Fruit fly (Drosophila melanogaster): Measurements from ENCODE around the gene Nup93-2.

Nup93-2 gene

dm6 chr3R:14878145-14878544, 20.0 kb downstream of the Nup93-2 start:
- TF ChIP-seq CG17801 (GFP tag; optimal IDR thresholded peaks at IDR 0.05; ENCODE audit: partially characterized antibody): no peak

- no peak for TF ChIP-seq CG17801 (GFP tag; optimal IDR thresholded peaks at IDR 0.05; ENCODE audit: partially characterized antibody)
Measured at dm6 chr3R:14875965-14876331, 22.2 kb downstream of the Nup93-2 start.

dm6 chr3R:14875274-14875964, 22.8 kb downstream of the Nup93-2 start, which contains the start of gene btsz:
TSS of gene btsz (minus strand) at chr3R:14875488.
- no peak for TF ChIP-seq CG17801 (GFP tag; optimal IDR thresholded peaks at IDR 0.05; ENCODE audit: partially characterized antibody)

- no peak for TF ChIP-seq CG17801 (GFP tag; optimal IDR thresholded peaks at IDR 0.05; ENCODE audit: partially characterized antibody)
Measured at dm6 chr3R:14873345-14873744, 24.8 kb downstream of the Nup93-2 start.

- no peak for TF ChIP-seq CG17801 (GFP tag; optimal IDR thresholded peaks at IDR 0.05; ENCODE audit: partially characterized antibody)
Measured at dm6 chr3R:14864819-14865218, 33.4 kb downstream of the Nup93-2 start.

- peak; percentile 53 for TF ChIP-seq CG17801 (GFP tag; optimal IDR thresholded peaks at IDR 0.05; ENCODE audit: partially characterized antibody)
Measured at dm6 chr3R:14853767-14854191, 44.4 kb downstream of the Nup93-2 start.

- TF ChIP-seq CG17801 (GFP tag; optimal IDR thresholded peaks at IDR 0.05; ENCODE audit: partially characterized antibody): no peak
Measured at dm6 chr3R:14852610-14853009, 45.6 kb downstream of the Nup93-2 start.

- TF ChIP-seq CG17801 (GFP tag; optimal IDR thresholded peaks at IDR 0.05; ENCODE audit: partially characterized antibody): no peak
Measured at dm6 chr3R:14847844-14848243, 50.3 kb downstream of the Nup93-2 start.

- no peak for TF ChIP-seq CG17801 (GFP tag; optimal IDR thresholded peaks at IDR 0.05; ENCODE audit: partially characterized antibody)
Measured at dm6 chr3R:14846924-14847599, 51.1 kb downstream of the Nup93-2 start.
